Worm (Caenorhabditis elegans) whole organism, midembryonic: Measurements from ENCODE around the gene F41H10.5.

Source experiments
- T22C8.4 ChIP-seq: fragments of 200-800 bp; sonication (Bioruptor generic); IDR thresholded peaks from 2 replicates; pipeline ENCODE4 v1.3.6; 2022; ENCODE audit warnings: missing genetic modification characterization, missing compliant biosample characterization
- cog-1 ChIP-seq: sonication (generic microtip); optimal IDR thresholded peaks from 2 replicates; lab custom pipeline; 2016; ENCODE audit warnings: missing genetic modification characterization, missing compliant biosample characterization
- flt-1 ChIP-seq: fragments of 200-800 bp; sonication (Bioruptor generic); IDR thresholded peaks from 2 replicates; pipeline ENCODE4 v1.3.6; 2022; ENCODE audit warnings: missing genetic modification characterization, missing compliant biosample characterization
- klf-2 ChIP-seq: fragments of 200-800 bp; sonication (Bioruptor generic); conservative IDR thresholded peaks from 2 replicates; pipeline ENCODE4 v1.3.6; 2022; ENCODE audit warnings: missing genetic modification reagents, missing genetic modification characterization, missing compliant biosample characterization
- med-1 ChIP-seq: sonication (generic microtip); optimal IDR thresholded peaks from 2 replicates; lab custom pipeline; 2017; ENCODE audit warnings: missing genetic modification characterization, mild to moderate bottlenecking, missing compliant biosample characterization, antibody characterized with exemption, missing genetic modification reagents; ENCODE audit not compliant: insufficient read depth
- ref-1 ChIP-seq: fragments of 200-800 bp; sonication (Bioruptor generic); conservative IDR thresholded peaks from 2 replicates; pipeline ENCODE4 v1.3.6; 2022; ENCODE audit warnings: missing genetic modification reagents, missing genetic modification characterization, missing compliant biosample characterization
- tab-1 ChIP-seq: fragments of 200-800 bp; sonication (Bioruptor generic); IDR thresholded peaks from 2 replicates; pipeline ENCODE4 v1.3.6; 2022; ENCODE audit warnings: missing genetic modification characterization, missing compliant biosample characterization
- ztf-23 ChIP-seq: fragments of 200-800 bp; sonication (Bioruptor generic); IDR thresholded peaks from 2 replicates; pipeline ENCODE4 v1.3.6; 2022; ENCODE audit warnings: missing genetic modification reagents, missing genetic modification characterization, missing compliant biosample characterization
- ztf-29 ChIP-seq: fragments of 200-800 bp; sonication (Bioruptor generic); IDR thresholded peaks from 2 replicates; pipeline ENCODE4 v1.3.6; 2022; ENCODE audit warnings: missing genetic modification reagents, missing genetic modification characterization, missing compliant biosample characterization

DNA sequence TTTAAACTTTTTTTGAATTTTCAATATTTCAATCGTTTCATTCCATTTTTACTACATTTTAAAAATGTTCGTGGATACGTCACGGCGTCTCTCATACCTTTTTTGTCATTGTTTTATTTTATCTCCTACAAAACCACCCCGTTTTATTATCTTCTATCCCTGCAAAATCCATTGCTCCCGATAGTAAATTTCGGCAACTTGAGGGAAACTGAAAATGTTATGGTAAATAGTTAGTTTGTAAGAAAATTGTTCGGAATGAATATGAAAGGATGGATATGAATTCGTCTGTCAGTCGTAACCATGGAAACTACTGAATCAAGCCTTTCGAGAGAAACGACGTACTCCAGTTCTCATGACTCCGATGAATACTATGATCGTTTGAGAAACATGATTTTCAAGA lies 20.6 kb downstream of the F41H10.5 start, which contains the start of gene F41H10.2:
- TF ChIP-seq flt-1 (GFP tag; lab: Robert Waterston, UW) (no peak), ref-1 (GFP tag; lab: Robert Waterston, UW) (no peak), med-1 (GFP tag; lab: Kevin White, UChicago) (no peak), tab-1 (GFP tag; lab: Robert Waterston, UW) (no peak), ztf-29 (GFP tag; lab: Robert Waterston, UW) (no peak), T22C8.4 (GFP tag; lab: Robert Waterston, UW) (no peak), ztf-23 (no peak), klf-2 (GFP tag; lab: Robert Waterston, UW) (no peak), cog-1 (tag; lab: Kevin White, UChicago) (no peak)
